Worm (Caenorhabditis elegans): ENCODE measurements around the gene tgt-2.

DNA sequence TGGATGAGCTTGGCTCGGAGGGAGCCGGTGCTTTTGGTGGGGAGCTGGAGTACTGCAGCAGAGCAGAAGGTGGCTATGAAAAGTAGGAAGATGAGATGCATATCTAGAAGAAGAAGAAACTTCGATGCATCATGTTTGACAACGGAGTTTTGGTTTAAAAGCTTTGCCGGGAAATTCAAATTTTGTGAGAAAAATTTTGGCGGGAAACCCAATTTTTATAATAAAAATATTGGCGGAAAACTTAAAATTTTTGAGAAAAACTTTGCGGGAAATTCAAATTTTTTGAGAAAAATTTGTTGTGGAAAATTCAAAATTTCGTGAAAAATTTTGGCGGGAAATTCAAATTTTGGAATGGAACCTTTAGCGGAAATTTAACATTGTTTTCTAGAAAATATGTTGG, 46.6 kb downstream of the tgt-2 start, which contains the start of gene asp-15:
- TF ChIP-seq sup-37 (GFP tag; optimal IDR thresholded peaks at IDR 0.05) (no peak), fkh-10 (GFP tag; optimal IDR thresholded peaks at IDR 0.05) (no peak)
